Worm (Caenorhabditis elegans): ENCODE data around the gene Y19D10B.6.
"Not testable (repeated sequence)": the region's sequence is repeated elsewhere in the genome, so short reads cannot be mapped to it uniquely, and the experiment has no call there.

ce11 chrV:2321001-2321400 lies at the start of gene Y19D10B.6:
- TF ChIP-seq unc-62 (GFP tag; optimal IDR thresholded peaks at IDR 0.05); unc-30 (tag; optimal IDR thresholded peaks at IDR 0.05); mab-9 (GFP tag; IDR thresholded peaks at IDR 0.05); egl-27 (tag; optimal IDR thresholded peaks at IDR 0.05); nhr-237 (tag; optimal IDR thresholded peaks at IDR 0.05); blmp-1 (tag; optimal IDR thresholded peaks at IDR 0.05); nhr-47 (tag; optimal IDR thresholded peaks at IDR 0.05); mep-1 (tag; optimal IDR thresholded peaks at IDR 0.05); snu-23 (GFP tag; optimal IDR thresholded peaks at IDR 0.05); egl-13 (tag; optimal IDR thresholded peaks at IDR 0.05); snpc-4 (tag; optimal IDR thresholded peaks at IDR 0.05); unc-86 (tag; optimal IDR thresholded peaks at IDR 0.05); tlp-1 (tag; optimal IDR thresholded peaks at IDR 0.05); elt-3 (tag; optimal IDR thresholded peaks at IDR 0.05): not testable (repeated sequence)
